Fruit fly (Drosophila melanogaster) S2 (cell line): ENCODE measurements around the gene Cdc5.
A peak's percentile ranks its signal among the peaks of the same experiment; 100 is the strongest.

Experiments
- CG8478 ChIP-seq: fragments of >200 bp; optimal IDR thresholded peaks from 2 replicates; lab custom pipeline; 2018
- CTCF ChIP-seq, 2 experiments: fragments of >200 bp; optimal IDR thresholded peaks; 2 replicates each; lab custom pipeline; 2018

Gene Cdc5

dm6 chr3L:366337-366736 is 5.2 kb upstream of the Cdc5 start, which contains the start of gene CG13884:
Gene CG13884 (minus strand): TSS chr3L:366437.
- TF ChIP-seq CTCF (optimal IDR thresholded peaks at IDR 0.05; lab: Kevin White, UChicago) (no peak), CG8478 (no peak)

dm6 chr3L:357681-358080 is 3.5 kb downstream of the Cdc5 start, which contains the start of gene Roc1b:
Gene Roc1b (plus strand): TSS chr3L:357981.
- no peak for TF ChIP-seq CTCF (optimal IDR thresholded peaks at IDR 0.05; lab: Kevin White, UChicago)

dm6 chr3L:356016-356472 is 5.1 kb downstream of the Cdc5 start, which contains the start of gene CG1231:
Gene CG1231 (plus strand): TSS chr3L:356422.
- TF ChIP-seq CTCF (optimal IDR thresholded peaks at IDR 0.05; lab: Kevin White, UChicago), result no peak
- TF ChIP-seq CG8478, result no peak

dm6 chr3L:350651-351228 is 10.4 kb downstream of the Cdc5 start:
- TF ChIP-seq CG8478 (no peak), CTCF (optimal IDR thresholded peaks at IDR 0.05; lab: Kevin White, UChicago) (no peak)

dm6 chr3L:349751-350150 is 11.4 kb downstream of the Cdc5 start:
- TF ChIP-seq CTCF (optimal IDR thresholded peaks at IDR 0.05; lab: Kevin White, UChicago) (no peak), CG8478 (no peak)

- no peak for TF ChIP-seq CTCF (optimal IDR thresholded peaks at IDR 0.05; lab: Kevin White, UChicago)
- no peak for TF ChIP-seq CG8478
Measured at dm6 chr3L:348406-348743, 12.8 kb downstream of the Cdc5 start.

dm6 chr3L:347641-348405 is 13.4 kb downstream of the Cdc5 start:
- TF ChIP-seq CTCF (optimal IDR thresholded peaks at IDR 0.05; lab: Kevin White, UChicago), result no peak
- no peak for TF ChIP-seq CG8478

dm6 chr3L:346656-347640 is 14.2 kb downstream of the Cdc5 start, which contains the start of gene mth:
Gene mth (minus strand): TSS chr3L:346957.
- TF ChIP-seq CTCF (optimal IDR thresholded peaks at IDR 0.05; lab: Kevin White, UChicago) (peak in 1 of 2 experiments; percentile 5), CG8478 (no peak)

- TF ChIP-seq CTCF (optimal IDR thresholded peaks at IDR 0.05; lab: Kevin White, UChicago) (no peak), CG8478 (no peak)
Measured at dm6 chr3L:343316-343715, 17.9 kb downstream of the Cdc5 start.

- TF ChIP-seq CTCF (optimal IDR thresholded peaks at IDR 0.05; lab: Kevin White, UChicago), result peak; percentile 31 to 51
- TF ChIP-seq CG8478, result no peak
Measured at dm6 chr3L:342839-343238, 18.3 kb downstream of the Cdc5 start, which contains the start of gene mthl10. Gene mthl10 (minus strand): TSS chr3L:342915.

dm6 chr3L:341052-341852 is 19.9 kb downstream of the Cdc5 start:
- TF ChIP-seq CTCF (optimal IDR thresholded peaks at IDR 0.05; lab: Kevin White, UChicago) (no peak), CG8478 (no peak)

- no peak for TF ChIP-seq CTCF (optimal IDR thresholded peaks at IDR 0.05; lab: Kevin White, UChicago)
- TF ChIP-seq CG8478, result no peak
Measured at dm6 chr3L:340569-340968, 20.6 kb downstream of the Cdc5 start.

dm6 chr3L:340124-340523 is 21.1 kb downstream of the Cdc5 start:
- no peak for TF ChIP-seq CTCF (optimal IDR thresholded peaks at IDR 0.05; lab: Kevin White, UChicago)
- TF ChIP-seq CG8478, result no peak

dm6 chr3L:339072-339471 is 22.1 kb downstream of the Cdc5 start:
- no peak for TF ChIP-seq CG8478
- TF ChIP-seq CTCF (optimal IDR thresholded peaks at IDR 0.05; lab: Kevin White, UChicago), result no peak
